Worm (Caenorhabditis elegans) whole organism, L2 larva: ENCODE results near the gene gcy-3.

ENCODE experiments used
- F13H6.1 ChIP-seq: sonication (generic microtip); optimal IDR thresholded peaks from 2 replicates; lab custom pipeline; 2016; ENCODE audit warnings: missing genetic modification characterization, missing compliant biosample characterization
- R02D3.7 ChIP-seq: fragments of 150-350 bp; optimal IDR thresholded peaks from 2 replicates; lab custom pipeline; 2014; ENCODE audit warnings: missing biosample characterization, missing genetic modification characterization
- ZK546.5 ChIP-seq: sonication (generic microtip); optimal IDR thresholded peaks from 2 replicates; lab custom pipeline; 2017; ENCODE audit warnings: missing biosample characterization, missing genetic modification characterization
- alr-1 ChIP-seq: fragments of 150-350 bp; optimal IDR thresholded peaks from 2 replicates; lab custom pipeline; 2014; ENCODE audit warnings: missing biosample characterization, missing genetic modification characterization
- ceh-82 ChIP-seq: fragments of 150-350 bp; optimal IDR thresholded peaks from 2 replicates; lab custom pipeline; 2014; ENCODE audit warnings: missing biosample characterization, missing genetic modification characterization
- egl-27 ChIP-seq: sonication (generic microtip); optimal IDR thresholded peaks from 3 replicates; lab custom pipeline; 2017; ENCODE audit warnings: missing biosample characterization, missing genetic modification reagents, missing genetic modification characterization
- elt-1 ChIP-seq: fragments of 150-350 bp; optimal IDR thresholded peaks from 2 replicates; lab custom pipeline; 2014; ENCODE audit warnings: missing biosample characterization, missing genetic modification characterization
- elt-3 ChIP-seq: sonication (generic microtip); optimal IDR thresholded peaks from 2 replicates; lab custom pipeline; 2017; ENCODE audit warnings: missing biosample characterization, missing genetic modification characterization
- fos-1 ChIP-seq: fragments of 150-350 bp; optimal IDR thresholded peaks from 2 replicates; lab custom pipeline; 2014; ENCODE audit warnings: missing biosample characterization, missing genetic modification characterization
- gmeb-1 ChIP-seq: fragments of 150-350 bp; optimal IDR thresholded peaks from 2 replicates; lab custom pipeline; 2014; ENCODE audit warnings: missing biosample characterization, missing genetic modification characterization
- lin-11 ChIP-seq: fragments of 150-350 bp; sonication (generic microtip); optimal IDR thresholded peaks from 2 replicates; lab custom pipeline; 2014; ENCODE audit warnings: missing biosample characterization, missing genetic modification characterization, inconsistent platforms, mixed read lengths
- lin-39 ChIP-seq: fragments of 150-350 bp; optimal IDR thresholded peaks from 2 replicates; lab custom pipeline; 2014; ENCODE audit warnings: missing biosample characterization, missing genetic modification reagents, missing genetic modification characterization
- lsy-2 ChIP-seq, 2 experiments: fragments of 150-350 bp in 1 of 2; sonication (generic microtip) in 1 of 2; optimal IDR thresholded peaks; 2 replicates each; lab custom pipeline; 2014 to 2017; ENCODE audit warnings: missing biosample characterization in 2 of 2, missing genetic modification characterization in 2 of 2
- mab-5 ChIP-seq: fragments of 150-350 bp; optimal IDR thresholded peaks from 2 replicates; lab custom pipeline; 2014; ENCODE audit warnings: missing biosample characterization, missing genetic modification characterization
- mbf-1 ChIP-seq: sonication (generic microtip); optimal IDR thresholded peaks from 2 replicates; lab custom pipeline; 2017; ENCODE audit warnings: missing biosample characterization, missing genetic modification characterization
- nhr-10 ChIP-seq: sonication (generic microtip); optimal IDR thresholded peaks from 2 replicates; lab custom pipeline; 2017; ENCODE audit warnings: missing biosample characterization, missing genetic modification characterization
- nhr-11 ChIP-seq: fragments of 150-350 bp; optimal IDR thresholded peaks from 2 replicates; lab custom pipeline; 2014; ENCODE audit warnings: missing biosample characterization, missing genetic modification characterization
- nhr-12 ChIP-seq: fragments of 150-350 bp; optimal IDR thresholded peaks from 2 replicates; lab custom pipeline; 2014; ENCODE audit warnings: missing biosample characterization, missing genetic modification characterization
- nhr-129 ChIP-seq: fragments of 150-350 bp; optimal IDR thresholded peaks from 2 replicates; lab custom pipeline; 2014; ENCODE audit warnings: missing biosample characterization, missing genetic modification characterization
- nhr-21 ChIP-seq: fragments of 150-350 bp; optimal IDR thresholded peaks from 2 replicates; lab custom pipeline; 2014; ENCODE audit warnings: missing biosample characterization, missing genetic modification characterization
- nhr-237 ChIP-seq: fragments of 150-350 bp; optimal IDR thresholded peaks from 2 replicates; lab custom pipeline; 2014; ENCODE audit warnings: missing biosample characterization, missing genetic modification characterization
- nhr-25 ChIP-seq: fragments of 150-350 bp; sonication (generic microtip); optimal IDR thresholded peaks from 3 replicates; lab custom pipeline; 2014; ENCODE audit warnings: missing biosample characterization, missing genetic modification characterization
- nhr-77 ChIP-seq: fragments of 150-350 bp; optimal IDR thresholded peaks from 2 replicates; lab custom pipeline; 2014; ENCODE audit warnings: missing biosample characterization, missing genetic modification characterization
- peb-1 ChIP-seq: fragments of 150-350 bp; optimal IDR thresholded peaks from 2 replicates; lab custom pipeline; 2014; ENCODE audit warnings: missing biosample characterization, missing genetic modification characterization
- skn-1 ChIP-seq: sonication (generic microtip); optimal IDR thresholded peaks from 2 replicates; lab custom pipeline; 2017; ENCODE audit warnings: missing biosample characterization, missing genetic modification characterization
- sma-9 ChIP-seq, 2 experiments: fragments of 150-350 bp in 1 of 2; sonication (generic microtip) in 1 of 2; optimal IDR thresholded peaks; 2 replicates each; lab custom pipeline; 2014 to 2016; ENCODE audit warnings: missing genetic modification characterization in 2 of 2, mild to moderate bottlenecking in 1 of 2, missing biosample characterization in 1 of 2, missing compliant biosample characterization in 1 of 2, missing genetic modification reagents in 1 of 2, moderate library complexity in 1 of 2
- unc-62 ChIP-seq: fragments of 150-350 bp; optimal IDR thresholded peaks from 2 replicates; lab custom pipeline; 2014; ENCODE audit warnings: missing biosample characterization, missing genetic modification reagents, missing genetic modification characterization
- ztf-1 ChIP-seq: fragments of 200-800 bp; sonication (Bioruptor generic); conservative IDR thresholded peaks from 2 replicates; pipeline ENCODE4 v1.3.6; 2022; ENCODE audit warnings: missing genetic modification characterization, missing compliant biosample characterization
- ztf-11 ChIP-seq: sonication (generic microtip); optimal IDR thresholded peaks from 2 replicates; lab custom pipeline; 2017; ENCODE audit warnings: missing biosample characterization, missing genetic modification characterization
- ztf-4 ChIP-seq: fragments of 150-350 bp; optimal IDR thresholded peaks from 2 replicates; lab custom pipeline; 2014; ENCODE audit warnings: missing biosample characterization, missing genetic modification characterization

Gene gcy-3

DNA sequence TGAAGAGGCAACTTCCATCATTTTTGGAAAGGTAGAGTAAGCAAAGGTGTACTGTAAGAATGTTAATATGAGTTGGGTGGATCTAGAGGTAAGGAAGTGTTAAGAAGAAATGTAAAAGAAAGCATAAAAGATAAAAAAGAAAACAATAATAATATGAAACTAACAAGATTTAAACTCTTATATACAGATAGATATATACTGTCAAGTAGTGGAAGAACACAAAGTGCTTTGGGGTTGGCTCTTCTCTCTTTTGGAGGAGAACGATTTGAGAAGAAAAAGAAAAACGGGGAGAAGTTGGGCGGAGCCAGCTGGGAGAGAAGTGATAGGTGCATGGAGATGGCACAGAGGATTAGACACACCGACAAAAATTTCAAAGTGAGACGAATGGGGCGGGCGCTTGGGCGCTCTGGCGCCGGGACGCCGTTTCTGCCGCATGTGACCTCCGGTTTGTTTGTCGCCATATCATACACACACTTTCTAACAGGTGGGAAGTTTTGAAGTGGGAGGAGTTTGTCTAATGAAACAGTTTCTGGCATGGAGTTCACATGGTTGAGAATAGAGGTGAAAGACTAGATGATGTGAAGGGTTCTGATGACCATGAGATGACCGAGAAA is 19.6 kb downstream of the gcy-3 start, which contains the start of gene T19H5.4 (continued):
- TF ChIP-seq elt-1 (tag; lab: Kevin White, UChicago), result no peak
- no peak for TF ChIP-seq nhr-10 (tag; lab: Kevin White, UChicago)
- no peak for TF ChIP-seq nhr-77 (tag; lab: Kevin White, UChicago)
- peak in 1 of 2 experiments; percentile 30 for TF ChIP-seq lsy-2 (tag; optimal IDR thresholded peaks at IDR 0.05; lab: Kevin White, UChicago)
- peak; percentile 54 for TF ChIP-seq F13H6.1 (tag; lab: Kevin White, UChicago)
- TF ChIP-seq egl-27 (tag; lab: Kevin White, UChicago), result peak; percentile 65
- TF ChIP-seq lin-39 (tag; lab: Kevin White, UChicago), result no peak
- TF ChIP-seq ztf-4 (tag; lab: Kevin White, UChicago), result peak; percentile 24
- no peak for TF ChIP-seq R02D3.7
- TF ChIP-seq nhr-129 (tag; lab: Kevin White, UChicago), result peak; percentile 18
- peak; percentile 29 for TF ChIP-seq lin-11 (tag; lab: Kevin White, UChicago)
- peak; percentile 42 for TF ChIP-seq gmeb-1 (tag; lab: Kevin White, UChicago)
- TF ChIP-seq skn-1 (tag; lab: Kevin White, UChicago), result no peak
- no peak for TF ChIP-seq nhr-11 (tag; lab: Kevin White, UChicago)
- TF ChIP-seq peb-1, result no peak
- TF ChIP-seq elt-3, result no peak
- TF ChIP-seq unc-62 (GFP tag; lab: Kevin White, UChicago), result no peak

DNA sequence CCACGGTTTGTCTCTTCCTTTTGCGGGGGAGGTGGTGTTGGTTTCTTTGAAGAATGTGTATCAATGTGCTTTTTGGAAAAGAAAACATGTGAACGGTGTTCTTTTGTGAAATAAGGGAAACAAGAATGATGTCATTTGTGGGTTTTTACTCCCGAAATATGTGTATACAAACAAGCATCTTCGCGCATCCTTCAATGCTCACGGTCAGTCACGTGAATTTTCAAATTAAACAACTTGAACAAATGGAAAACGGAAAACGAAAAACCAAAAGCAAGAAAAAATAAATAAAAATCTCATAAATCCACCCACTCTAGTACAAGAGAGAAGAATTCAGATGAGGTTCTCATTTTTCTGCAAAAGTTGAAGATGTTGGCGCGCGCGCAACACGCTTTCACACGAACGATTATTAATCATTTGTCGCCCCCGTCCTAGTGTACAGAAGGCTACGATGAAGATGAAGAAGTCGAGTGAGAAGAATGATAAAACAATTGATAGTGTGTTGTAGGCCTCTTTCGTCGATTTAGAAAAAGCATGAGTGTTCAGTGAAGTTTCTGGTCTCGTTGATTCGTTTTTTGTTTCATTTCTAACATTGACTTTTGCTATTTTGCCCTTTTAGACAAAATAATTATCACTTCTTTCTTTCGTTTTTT is 21.9 kb downstream of the gcy-3 start:
- TF ChIP-seq sma-9 (GFP tag; optimal IDR thresholded peaks at IDR 0.05; lab: Kevin White, UChicago) (peak; percentile 6), sma-9 (tag; optimal IDR thresholded peaks at IDR 0.05; lab: Kevin White, UChicago) (no peak), elt-1 (tag; lab: Kevin White, UChicago) (no peak), nhr-21 (tag; lab: Kevin White, UChicago) (peak; percentile 37), elt-3 (no peak), lin-11 (tag; lab: Kevin White, UChicago) (no peak), ztf-11 (tag; lab: Kevin White, UChicago) (no peak), alr-1 (tag; lab: Kevin White, UChicago) (no peak), nhr-25 (tag; lab: Kevin White, UChicago) (no peak), mab-5 (no peak), mbf-1 (tag; lab: Kevin White, UChicago) (no peak), nhr-12 (no peak), fos-1 (tag; lab: Kevin White, UChicago) (peak; percentile 7), nhr-237 (tag; lab: Kevin White, UChicago) (no peak)

DNA sequence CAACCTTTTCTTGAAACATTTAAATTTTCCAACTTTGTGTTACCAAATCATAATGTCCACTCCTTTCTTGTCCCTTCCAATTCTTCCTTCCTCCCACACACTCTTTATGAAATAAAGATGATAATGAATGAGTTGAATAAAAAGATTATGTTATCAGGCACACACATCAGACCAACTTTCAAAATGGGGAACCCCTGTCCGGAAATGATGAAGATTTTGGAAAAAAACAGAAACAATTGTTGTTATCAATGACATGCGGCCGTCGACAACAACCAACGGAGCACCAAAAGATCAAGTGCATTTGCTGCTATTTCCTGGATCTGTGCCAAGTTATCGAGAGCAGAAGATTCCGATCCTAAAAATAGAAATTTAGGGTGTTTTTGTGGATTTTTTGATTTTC is 23.7 kb downstream of the gcy-3 start:
- TF ChIP-seq gmeb-1 (tag; lab: Kevin White, UChicago) (no peak), fos-1 (tag; lab: Kevin White, UChicago) (peak; percentile 67), ceh-82 (no peak), sma-9 (GFP tag; optimal IDR thresholded peaks at IDR 0.05; lab: Kevin White, UChicago) (peak; percentile 28), sma-9 (tag; optimal IDR thresholded peaks at IDR 0.05; lab: Kevin White, UChicago) (no peak), ZK546.5 (tag; lab: Kevin White, UChicago) (no peak)

DNA sequence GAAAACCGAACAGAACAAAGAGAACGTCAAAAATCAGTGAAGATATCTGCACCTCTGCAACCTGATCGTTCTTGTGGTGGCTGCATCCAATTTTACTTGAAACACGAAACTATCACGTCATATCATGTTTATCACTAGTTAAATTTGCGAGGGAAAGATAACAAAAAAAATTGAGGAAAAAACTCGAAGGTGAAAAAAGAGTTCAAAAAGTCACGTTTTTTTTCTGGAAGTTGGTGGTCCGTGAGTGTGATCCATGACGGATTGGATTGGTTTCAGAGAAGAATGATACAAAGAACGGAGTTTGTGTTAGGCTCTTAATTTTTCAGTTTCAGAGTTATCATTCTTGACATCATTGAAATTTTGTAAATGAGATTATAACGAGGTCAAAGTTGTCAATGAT is 24.6 kb downstream of the gcy-3 start:
- TF ChIP-seq nhr-25 (tag; lab: Kevin White, UChicago), result no peak
- TF ChIP-seq unc-62 (GFP tag; lab: Kevin White, UChicago), result no peak
- no peak for TF ChIP-seq ztf-1
- TF ChIP-seq nhr-12, result no peak
- no peak for TF ChIP-seq mab-5

DNA sequence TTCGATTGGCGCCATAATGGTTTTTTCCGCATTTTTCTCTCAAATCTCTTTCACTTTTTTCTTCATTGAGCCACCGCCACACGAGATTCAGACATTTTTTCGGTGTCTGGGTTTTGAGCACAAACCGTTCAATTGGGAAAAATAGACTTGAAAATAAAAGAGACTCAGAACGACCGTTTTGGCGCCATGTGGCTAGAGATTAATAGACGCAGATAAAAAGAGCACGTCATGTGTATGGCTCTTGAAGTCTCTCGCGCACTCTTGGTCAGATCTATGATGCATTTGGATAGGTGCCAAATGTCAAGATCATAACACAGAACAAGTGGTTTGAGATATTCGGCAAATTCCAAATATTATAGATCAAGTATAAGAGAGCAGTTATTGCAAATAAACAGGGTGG is 25.7 kb downstream of the gcy-3 start:
- TF ChIP-seq F13H6.1 (tag; lab: Kevin White, UChicago), result peak; percentile 50
- TF ChIP-seq mbf-1 (tag; lab: Kevin White, UChicago), result no peak
- TF ChIP-seq sma-9 (GFP tag; optimal IDR thresholded peaks at IDR 0.05; lab: Kevin White, UChicago), result peak; percentile 41
- TF ChIP-seq sma-9 (tag; optimal IDR thresholded peaks at IDR 0.05; lab: Kevin White, UChicago), result no peak
- TF ChIP-seq nhr-129 (tag; lab: Kevin White, UChicago), result peak; percentile 27
- TF ChIP-seq gmeb-1 (tag; lab: Kevin White, UChicago), result no peak
- TF ChIP-seq, all 48 proteins: peak for 3
